Fruit fly (Drosophila melanogaster) whole organism, embryonic: ENCODE results near the gene Megf8.

ENCODE experiments used
- Atf6 ChIP-seq: fragments of 200-800 bp; sonication (Bioruptor generic); IDR thresholded peaks from 2 replicates; pipeline ENCODE4 v1.3.6; 2022; ENCODE audit warnings: missing biosample characterization, missing genetic modification characterization
- B-H2 ChIP-seq: fragments of 200-800 bp; sonication (Bioruptor generic); optimal IDR thresholded peaks from 2 replicates; lab custom pipeline; 2018; ENCODE audit warnings: missing biosample characterization, mild to moderate bottlenecking, missing genetic modification characterization
- Blimp-1 ChIP-seq: fragments of 200-800 bp; sonication (Bioruptor generic); optimal IDR thresholded peaks from 3 replicates; lab custom pipeline; 2018; ENCODE audit warnings: missing biosample characterization, missing genetic modification characterization, mild to moderate bottlenecking, moderate library complexity, missing genetic modification reagents
- CG10543 ChIP-seq: fragments of 200-800 bp; sonication (Bioruptor generic); optimal IDR thresholded peaks from 3 replicates; lab custom pipeline; 2017; ENCODE audit warnings: missing biosample characterization, mild to moderate bottlenecking, missing genetic modification characterization, moderate library complexity
- CG11398 ChIP-seq: fragments of 200-800 bp; sonication (Bioruptor generic); optimal IDR thresholded peaks from 2 replicates; lab custom pipeline; 2016; ENCODE audit warnings: missing biosample characterization, missing genetic modification characterization
- CG12071 ChIP-seq: fragments of 200-800 bp; sonication (Bioruptor generic); optimal IDR thresholded peaks from 3 replicates; lab custom pipeline; 2018; ENCODE audit warnings: missing biosample characterization, mild to moderate bottlenecking, missing genetic modification characterization
- CG12236 ChIP-seq: fragments of 200-800 bp; sonication (Bioruptor generic); optimal IDR thresholded peaks from 2 replicates; lab custom pipeline; 2016; ENCODE audit warnings: missing biosample characterization, missing genetic modification characterization
- CG1233 ChIP-seq: fragments of 200-800 bp; sonication (Bioruptor generic); optimal IDR thresholded peaks from 4 replicates; lab custom pipeline; 2018; ENCODE audit warnings: missing biosample characterization, mild to moderate bottlenecking, missing genetic modification characterization
- CG14965 ChIP-seq: fragments of 200-800 bp; sonication (Bioruptor generic); optimal IDR thresholded peaks from 2 replicates; lab custom pipeline; 2016; ENCODE audit warnings: missing biosample characterization, missing genetic modification characterization, borderline replicate concordance
- CG15479 ChIP-seq: fragments of 200-800 bp; sonication (Bioruptor generic); optimal IDR thresholded peaks from 3 replicates; lab custom pipeline; 2019; ENCODE audit warnings: missing biosample characterization, mild to moderate bottlenecking, missing genetic modification characterization, moderate library complexity
- CG15601 ChIP-seq: fragments of 200-800 bp; sonication (Bioruptor generic); optimal IDR thresholded peaks from 3 replicates; lab custom pipeline; 2019; ENCODE audit warnings: missing biosample characterization, mild to moderate bottlenecking, missing genetic modification characterization, moderate library complexity
- CG18476 ChIP-seq: fragments of 200-800 bp; sonication (Bioruptor generic); optimal IDR thresholded peaks from 2 replicates; lab custom pipeline; 2016; ENCODE audit warnings: missing biosample characterization, mild to moderate bottlenecking, missing genetic modification characterization
- CG2678 ChIP-seq: fragments of 200-800 bp; sonication (Bioruptor generic); optimal IDR thresholded peaks from 3 replicates; lab custom pipeline; 2019; ENCODE audit warnings: missing biosample characterization, mild to moderate bottlenecking, missing genetic modification characterization, moderate library complexity
- CG32767 ChIP-seq: fragments of 200-800 bp; sonication (Bioruptor generic); IDR thresholded peaks from 2 replicates; pipeline ENCODE4 v1.3.6; 2022; ENCODE audit warnings: missing biosample characterization, missing genetic modification characterization
- CG3281 ChIP-seq: fragments of 200-800 bp; sonication (Bioruptor generic); optimal IDR thresholded peaks from 3 replicates; lab custom pipeline; 2017; ENCODE audit warnings: missing biosample characterization, mild to moderate bottlenecking, missing genetic modification characterization
- CG3407 ChIP-seq: fragments of 200-800 bp; sonication (Bioruptor generic); optimal IDR thresholded peaks from 2 replicates; lab custom pipeline; 2018; ENCODE audit warnings: missing biosample characterization, mild to moderate bottlenecking, missing genetic modification characterization
- CG34422 ChIP-seq: fragments of 200-800 bp; sonication (Bioruptor generic); IDR thresholded peaks from 3 replicates; pipeline ENCODE4 v1.3.6; 2022; ENCODE audit warnings: missing biosample characterization, missing genetic modification characterization
- Drgx ChIP-seq: fragments of 200-800 bp; sonication (Bioruptor generic); IDR thresholded peaks from 2 replicates; pipeline ENCODE4 v1.3.6; 2022; ENCODE audit warnings: missing biosample characterization, missing genetic modification characterization
- Fer1 ChIP-seq: fragments of 200-800 bp; sonication (Bioruptor generic); optimal IDR thresholded peaks from 2 replicates; lab custom pipeline; 2017; ENCODE audit warnings: missing biosample characterization, mild to moderate bottlenecking, missing genetic modification characterization
- MBD-R2 ChIP-seq: fragments of 200-800 bp; sonication (Bioruptor generic); IDR thresholded peaks from 2 replicates; pipeline ENCODE4 v1.3.6; 2022; ENCODE audit warnings: missing biosample characterization, missing genetic modification characterization
- MESR4 ChIP-seq: fragments of 200-800 bp; sonication (Bioruptor generic); optimal IDR thresholded peaks from 2 replicates; lab custom pipeline; 2018; ENCODE audit warnings: missing biosample characterization, mild to moderate bottlenecking, missing genetic modification characterization, moderate library complexity
- Mes4 ChIP-seq: fragments of 200-800 bp; sonication (Bioruptor generic); optimal IDR thresholded peaks from 2 replicates; lab custom pipeline; 2016; ENCODE audit warnings: missing biosample characterization, missing genetic modification characterization
- NC2β ChIP-seq: fragments of 200-800 bp; sonication (Bioruptor generic); optimal IDR thresholded peaks from 2 replicates; lab custom pipeline; 2016; ENCODE audit warnings: missing biosample characterization, missing genetic modification characterization
- NFAT ChIP-seq: fragments of 200-800 bp; sonication (Bioruptor generic); IDR thresholded peaks from 2 replicates; pipeline ENCODE4 v1.3.6; 2022; ENCODE audit warnings: missing biosample characterization, missing genetic modification characterization
- Scr ChIP-seq: fragments of 200-800 bp; sonication (Bioruptor generic); IDR thresholded peaks from 2 replicates; pipeline ENCODE4 v1.3.6; 2022; ENCODE audit warnings: missing biosample characterization, missing genetic modification characterization; ENCODE audit not compliant: partially characterized antibody
- Sry-β ChIP-seq: fragments of 200-800 bp; sonication (Bioruptor generic); optimal IDR thresholded peaks from 2 replicates; lab custom pipeline; 2018; ENCODE audit warnings: missing biosample characterization, mild to moderate bottlenecking, missing genetic modification characterization, moderate library complexity
- TFAM ChIP-seq: fragments of 200-800 bp; sonication (Bioruptor generic); optimal IDR thresholded peaks from 2 replicates; lab custom pipeline; 2017; ENCODE audit warnings: missing biosample characterization, missing genetic modification characterization, inconsistent platforms
- Tbp ChIP-seq: fragments of >200 bp; optimal IDR thresholded peaks from 2 replicates; lab custom pipeline; 2018; ENCODE audit warnings: missing biosample characterization, missing genetic modification characterization
- Trl ChIP-seq, 3 experiments: fragments of >200 bp in 2 of 3; fragments of 200-800 bp in 1 of 3; sonication (Bioruptor generic) in 1 of 3; optimal IDR thresholded peaks; 2 replicates in 1 of 3; 3 replicates in 2 of 3; lab custom pipeline; 2016 to 2017; ENCODE audit warnings: missing biosample characterization in 1 of 3, missing genetic modification characterization in 1 of 3
- bbx ChIP-seq: fragments of 200-800 bp; sonication (Bioruptor generic); IDR thresholded peaks from 2 replicates; pipeline ENCODE4 v1.3.6; 2022; ENCODE audit warnings: missing biosample characterization, missing genetic modification characterization; ENCODE audit not compliant: partially characterized antibody
- cad ChIP-seq: fragments of >200 bp; optimal IDR thresholded peaks from 2 replicates; lab custom pipeline; 2017; ENCODE audit warnings: missing biosample characterization, missing genetic modification characterization
- chm ChIP-seq: fragments of 200-800 bp; sonication (Bioruptor generic); IDR thresholded peaks from 2 replicates; pipeline ENCODE4 v1.3.6; 2022; ENCODE audit warnings: missing biosample characterization, missing genetic modification characterization
- crol ChIP-seq: fragments of 200-800 bp; sonication (Bioruptor generic); IDR thresholded peaks from 2 replicates; pipeline ENCODE4 v1.3.6; 2022; ENCODE audit warnings: missing biosample characterization, missing genetic modification characterization
- danr ChIP-seq: fragments of 200-800 bp; sonication (Bioruptor generic); IDR thresholded peaks from 2 replicates; pipeline ENCODE4 v1.3.6; 2022; ENCODE audit warnings: missing biosample characterization, missing genetic modification characterization
- disco-r ChIP-seq: fragments of 200-800 bp; sonication (Bioruptor generic); optimal IDR thresholded peaks from 2 replicates; lab custom pipeline; 2016; ENCODE audit warnings: missing biosample characterization, missing genetic modification characterization
- dysf ChIP-seq: fragments of 200-800 bp; sonication (Bioruptor generic); IDR thresholded peaks from 3 replicates; pipeline ENCODE4 v1.3.6; 2022; ENCODE audit warnings: missing biosample characterization, missing genetic modification characterization
- grau ChIP-seq: fragments of 200-800 bp; optimal IDR thresholded peaks from 3 replicates; lab custom pipeline; 2019; ENCODE audit warnings: missing biosample characterization, mild to moderate bottlenecking, missing genetic modification characterization, moderate library complexity
- grn ChIP-seq: fragments of 200-800 bp; sonication (Bioruptor generic); optimal IDR thresholded peaks from 3 replicates; lab custom pipeline; 2017; ENCODE audit warnings: missing biosample characterization, missing genetic modification characterization
- ham ChIP-seq: fragments of 200-800 bp; sonication (Bioruptor generic); IDR thresholded peaks from 2 replicates; pipeline ENCODE4 v1.3.6; 2022; ENCODE audit warnings: missing biosample characterization, missing genetic modification characterization
- lab ChIP-seq: fragments of 200-800 bp; sonication (Bioruptor generic); optimal IDR thresholded peaks from 3 replicates; lab custom pipeline; 2017; ENCODE audit warnings: missing biosample characterization, missing genetic modification characterization, mild to moderate bottlenecking, moderate library complexity, missing genetic modification reagents
- lov ChIP-seq, 2 experiments: fragments of 200-800 bp in 1 of 2; fragments of >200 bp in 1 of 2; sonication (Bioruptor generic) in 1 of 2; IDR thresholded peaks in 1 of 2; optimal IDR thresholded peaks in 1 of 2; 2 replicates in 1 of 2; 3 replicates in 1 of 2; pipeline versions ENCODE4 v1.3.6 to Lab custom; 2017 to 2022; ENCODE audit warnings: missing biosample characterization in 1 of 2, missing genetic modification characterization in 1 of 2
- onecut ChIP-seq: fragments of 200-800 bp; sonication (Bioruptor generic); IDR thresholded peaks from 2 replicates; pipeline ENCODE4 v1.3.6; 2022; ENCODE audit warnings: missing biosample characterization, missing genetic modification characterization
- salm ChIP-seq: fragments of 200-800 bp; sonication (Bioruptor generic); optimal IDR thresholded peaks from 2 replicates; lab custom pipeline; 2018; ENCODE audit warnings: missing biosample characterization, mild to moderate bottlenecking, missing genetic modification characterization
- sd ChIP-seq: fragments of 200-800 bp; sonication (Bioruptor generic); optimal IDR thresholded peaks from 3 replicates; lab custom pipeline; 2018; ENCODE audit warnings: missing biosample characterization, mild to moderate bottlenecking, missing genetic modification characterization, moderate library complexity
- sens ChIP-seq: fragments of 200-800 bp; sonication (Bioruptor generic); peaks from one replicate; lab custom pipeline; 2016; ENCODE audit warnings: missing biosample characterization, missing genetic modification characterization
- slp2 ChIP-seq: fragments of 200-800 bp; sonication (Bioruptor generic); optimal IDR thresholded peaks from 2 replicates; lab custom pipeline; 2016; ENCODE audit warnings: missing biosample characterization, missing genetic modification characterization

Megf8 gene

dm6 chr2L:8093182-8093941 is 50.1 kb downstream of the Megf8 start (continued):
- TF ChIP-seq grn (GFP tag; lab: Kevin White, UChicago) = no peak
- no peak for TF ChIP-seq TFAM
- no peak for TF ChIP-seq Blimp-1 (GFP tag; lab: Kevin White, UChicago)
- no peak for TF ChIP-seq danr (GFP tag; lab: Robert Waterston, UW)
- TF ChIP-seq dysf (GFP tag; lab: Robert Waterston, UW) = no peak
- no peak for TF ChIP-seq MBD-R2 (GFP tag; lab: Robert Waterston, UW)
- TF ChIP-seq, all 482 proteins: peak for 9

DNA sequence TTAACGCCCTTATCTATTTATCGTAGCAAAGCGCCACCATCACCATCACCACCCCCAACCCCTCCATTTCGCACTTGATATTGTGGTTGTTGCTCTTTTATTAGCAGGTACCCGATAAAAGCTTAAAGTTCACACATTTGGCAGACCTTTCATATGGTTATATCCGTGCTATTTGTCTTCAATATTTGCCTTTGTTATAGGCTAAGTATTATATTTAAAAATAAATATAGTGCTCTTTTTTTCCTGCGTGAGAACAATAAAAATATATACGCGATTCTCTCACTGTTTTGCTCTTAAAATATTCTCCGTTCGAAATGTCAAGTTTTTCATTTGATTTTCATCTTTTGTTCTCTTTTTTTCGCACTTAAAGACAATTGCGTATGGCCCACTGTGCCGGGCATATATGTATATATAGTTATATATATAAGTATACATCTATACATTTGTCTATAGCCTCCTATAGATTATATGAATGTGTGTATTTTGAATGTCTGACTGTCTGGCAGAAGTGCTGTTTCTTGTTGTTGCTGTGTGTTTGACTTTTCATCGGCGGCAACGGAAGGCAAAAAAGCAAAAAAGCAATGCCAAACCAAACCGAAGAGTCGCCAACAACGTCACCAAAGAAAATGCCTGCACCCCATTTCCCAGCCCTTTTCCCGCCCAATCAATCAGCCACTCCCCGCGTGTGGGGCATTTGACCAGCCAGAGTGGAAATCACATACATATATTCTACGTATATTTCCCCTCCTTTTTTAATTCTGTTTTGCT is 51.0 kb downstream of the Megf8 start:
- TF ChIP-seq salm (tag; lab: Kevin White, UChicago) = no peak
- no peak for TF ChIP-seq NFAT (GFP tag; lab: Robert Waterston, UW)
- no peak for TF ChIP-seq lov (optimal IDR thresholded peaks at IDR 0.05; lab: Kevin White, UChicago)
- no peak for TF ChIP-seq lov (GFP tag; IDR thresholded peaks at IDR 0.05; lab: Robert Waterston, UW)
- TF ChIP-seq CG34422 (GFP tag; lab: Robert Waterston, UW) = 0 out of 3 replicates have a peak, but pooled peaks have one; percentile 23
- TF ChIP-seq Trl (optimal IDR thresholded peaks at IDR 0.05; lab: Kevin White, UChicago) = peak in 1 of 2 experiments; percentile 47
- no peak for TF ChIP-seq Trl (GFP tag; optimal IDR thresholded peaks at IDR 0.05; lab: Kevin White, UChicago)
- no peak for TF ChIP-seq CG12071
- TF ChIP-seq CG1233 (GFP tag; lab: Kevin White, UChicago) = no peak
- no peak for TF ChIP-seq CG18476 (GFP tag; lab: Kevin White, UChicago)
- no peak for TF ChIP-seq cad (GFP tag; lab: Kevin White, UChicago)
- no peak for TF ChIP-seq CG3407 (GFP tag; lab: Kevin White, UChicago)
- TF ChIP-seq CG14965 (GFP tag; lab: Kevin White, UChicago) = no peak
- TF ChIP-seq CG10543 (GFP tag; lab: Kevin White, UChicago) = peak; percentile 62
- no peak for TF ChIP-seq CG11398
- TF ChIP-seq chm (GFP tag; lab: Robert Waterston, UW) = no peak
- no peak for TF ChIP-seq onecut (GFP tag; lab: Robert Waterston, UW)
- no peak for TF ChIP-seq CG15601 (tag; lab: Kevin White, UChicago)
- peak; percentile 7 for TF ChIP-seq lab (GFP tag; lab: Kevin White, UChicago)
- TF ChIP-seq disco-r (GFP tag; lab: Kevin White, UChicago) = no peak
- no peak for TF ChIP-seq CG12236 (GFP tag; lab: Kevin White, UChicago)
- TF ChIP-seq CG3281 (GFP tag; lab: Kevin White, UChicago) = peak; percentile 15
- TF ChIP-seq grau (tag; lab: Kevin White, UChicago) = peak; percentile 13
- peak; percentile 17 for TF ChIP-seq B-H2
- TF ChIP-seq slp2 (GFP tag; lab: Kevin White, UChicago) = no peak
- TF ChIP-seq bbx (GFP tag; lab: Robert Waterston, UW) = no peak
- no peak for TF ChIP-seq NC2β (GFP tag; lab: Kevin White, UChicago)
- no peak for TF ChIP-seq Mes4 (GFP tag; lab: Kevin White, UChicago)
- no peak for TF ChIP-seq Tbp (GFP tag; lab: Kevin White, UChicago)
- TF ChIP-seq Atf6 (GFP tag; lab: Robert Waterston, UW) = 0 out of 2 replicates have a peak, but pooled peaks have one; percentile 13
- no peak for TF ChIP-seq MESR4
- TF ChIP-seq Scr (GFP tag; lab: Robert Waterston, UW) = no peak
- TF ChIP-seq sd (tag; lab: Kevin White, UChicago) = peak; percentile 5
- peak; percentile 12 for TF ChIP-seq CG2678
- peak; percentile 30 for TF ChIP-seq Fer1 (GFP tag; lab: Kevin White, UChicago)
- TF ChIP-seq CG32767 (GFP tag; lab: Robert Waterston, UW) = no peak
- peak; percentile 18; the same call in 1 of the 2 replicates for TF ChIP-seq crol (GFP tag; lab: Robert Waterston, UW)
- TF ChIP-seq CG15479 = no peak
- peak; percentile 59 for TF ChIP-seq Drgx (GFP tag; lab: Robert Waterston, UW)
- no peak for TF ChIP-seq ham (GFP tag; lab: Robert Waterston, UW)
- no peak for TF ChIP-seq Sry-β (GFP tag; lab: Kevin White, UChicago)
- TF ChIP-seq sens (GFP tag; lab: Kevin White, UChicago) = peak; percentile 40
